Fruit fly (Drosophila melanogaster) whole organism, embryonic: ENCODE results near the gene inc.

Source experiments
- Atf3 ChIP-seq: fragments of 200-800 bp; sonication (Bioruptor generic); optimal IDR thresholded peaks from 3 replicates; lab custom pipeline; 2016; ENCODE audit warnings: missing biosample characterization, missing genetic modification characterization
- Blimp-1 ChIP-seq: fragments of 200-800 bp; sonication (Bioruptor generic); optimal IDR thresholded peaks from 3 replicates; lab custom pipeline; 2018; ENCODE audit warnings: missing biosample characterization, missing genetic modification characterization, mild to moderate bottlenecking, moderate library complexity, missing genetic modification reagents
- C15 ChIP-seq: fragments of 200-800 bp; sonication (Bioruptor generic); IDR thresholded peaks from 3 replicates; pipeline ENCODE4 v1.3.6; 2022; ENCODE audit warnings: missing biosample characterization, missing genetic modification characterization
- CG10274 ChIP-seq: fragments of 200-800 bp; sonication (Bioruptor generic); optimal IDR thresholded peaks from 3 replicates; lab custom pipeline; 2017; ENCODE audit warnings: missing biosample characterization, mild to moderate bottlenecking, missing genetic modification characterization
- CG10654 ChIP-seq: fragments of 200-800 bp; sonication (Bioruptor generic); optimal IDR thresholded peaks from 2 replicates; lab custom pipeline; 2016; ENCODE audit warnings: missing biosample characterization, missing genetic modification characterization
- CG11456 ChIP-seq: fragments of 200-800 bp; sonication (Bioruptor generic); IDR thresholded peaks from 3 replicates; pipeline ENCODE4 v1.3.6; 2022; ENCODE audit warnings: missing biosample characterization, missing genetic modification characterization
- CG13894 ChIP-seq: fragments of 200-800 bp; sonication (Bioruptor generic); optimal IDR thresholded peaks from 3 replicates; lab custom pipeline; 2018; ENCODE audit warnings: missing biosample characterization, mild to moderate bottlenecking, missing genetic modification characterization, moderate library complexity
- CG14050 ChIP-seq: fragments of 200-800 bp; sonication (Bioruptor generic); IDR thresholded peaks from 3 replicates; pipeline ENCODE4 v1.3.6; 2022; ENCODE audit warnings: missing biosample characterization, missing genetic modification characterization
- CG15269 ChIP-seq: fragments of 200-800 bp; sonication (Bioruptor generic); optimal IDR thresholded peaks from 2 replicates; lab custom pipeline; 2018; ENCODE audit warnings: missing biosample characterization, mild to moderate bottlenecking, missing genetic modification characterization, moderate library complexity
- CG16863 ChIP-seq: fragments of 200-800 bp; sonication (Bioruptor generic); optimal IDR thresholded peaks from 3 replicates; lab custom pipeline; 2016; ENCODE audit warnings: missing biosample characterization, missing genetic modification characterization
- CG17361 ChIP-seq: fragments of 200-800 bp; sonication (Bioruptor generic); IDR thresholded peaks from 3 replicates; pipeline ENCODE4 v1.3.6; 2022; ENCODE audit warnings: missing biosample characterization, missing genetic modification characterization
- CG17568 ChIP-seq: fragments of 200-800 bp; sonication (Bioruptor generic); optimal IDR thresholded peaks from 2 replicates; lab custom pipeline; 2018; ENCODE audit warnings: missing biosample characterization, mild to moderate bottlenecking, missing genetic modification characterization, moderate library complexity
- CG2120 ChIP-seq: fragments of 200-800 bp; sonication (Bioruptor generic); optimal IDR thresholded peaks from 3 replicates; lab custom pipeline; 2016; ENCODE audit warnings: missing biosample characterization, missing genetic modification characterization
- CG2199 ChIP-seq: fragments of 200-800 bp; sonication (Bioruptor generic); IDR thresholded peaks from 3 replicates; pipeline ENCODE4 v1.3.6; 2022; ENCODE audit warnings: missing biosample characterization, missing genetic modification characterization
- CG3065 ChIP-seq: fragments of 200-800 bp; sonication (Bioruptor generic); optimal IDR thresholded peaks from 2 replicates; lab custom pipeline; 2016; ENCODE audit warnings: missing biosample characterization, missing genetic modification characterization
- CG33557 ChIP-seq: fragments of 200-800 bp; sonication (Bioruptor generic); optimal IDR thresholded peaks from 2 replicates; lab custom pipeline; 2019; ENCODE audit warnings: missing biosample characterization, mild to moderate bottlenecking, missing genetic modification characterization, moderate library complexity
- CG6791 ChIP-seq: fragments of 200-800 bp; sonication (Bioruptor generic); IDR thresholded peaks from 3 replicates; pipeline ENCODE4 v1.3.6; 2022; ENCODE audit warnings: missing biosample characterization, missing genetic modification characterization; ENCODE audit not compliant: partially characterized antibody
- CG8281 ChIP-seq: fragments of 200-800 bp; sonication (Bioruptor generic); optimal IDR thresholded peaks from 2 replicates; lab custom pipeline; 2018; ENCODE audit warnings: missing biosample characterization, mild to moderate bottlenecking, missing genetic modification characterization, moderate library complexity
- CG8290 ChIP-seq, 3 experiments: fragments of 200-800 bp; sonication (Bioruptor generic); optimal IDR thresholded peaks; 2 replicates each; lab custom pipeline; 2016 to 2019; ENCODE audit warnings: missing biosample characterization in 3 of 3, missing genetic modification characterization in 3 of 3, mild to moderate bottlenecking in 2 of 3, moderate library complexity in 1 of 3
- CG9876 ChIP-seq: fragments of 200-800 bp; sonication (Bioruptor generic); optimal IDR thresholded peaks from 2 replicates; lab custom pipeline; 2016; ENCODE audit warnings: missing biosample characterization, missing genetic modification characterization
- CTCF ChIP-seq: fragments of 200-800 bp; sonication (Bioruptor generic); optimal IDR thresholded peaks from 2 replicates; lab custom pipeline; 2017; ENCODE audit warnings: missing biosample characterization, mild to moderate bottlenecking, missing genetic modification characterization, moderate library complexity
- Camta ChIP-seq: fragments of 200-800 bp; sonication (Bioruptor generic); optimal IDR thresholded peaks from 2 replicates; lab custom pipeline; 2016; ENCODE audit warnings: missing biosample characterization, missing genetic modification characterization
- CkIIα-i1 ChIP-seq: fragments of 200-800 bp; sonication (Bioruptor generic); IDR thresholded peaks from 2 replicates; pipeline ENCODE4 v1.3.6; 2022; ENCODE audit warnings: missing biosample characterization, missing genetic modification characterization
- Dad ChIP-seq: fragments of 200-800 bp; sonication (Bioruptor generic); optimal IDR thresholded peaks from 3 replicates; lab custom pipeline; 2016; ENCODE audit warnings: missing biosample characterization, missing genetic modification characterization
- Dbx ChIP-seq: fragments of 200-800 bp; sonication (Bioruptor generic); IDR thresholded peaks from 3 replicates; pipeline ENCODE4 v1.3.6; 2022; ENCODE audit warnings: missing biosample characterization, missing genetic modification characterization
- Deaf1 ChIP-seq: fragments of 200-800 bp; optimal IDR thresholded peaks from 3 replicates; lab custom pipeline; 2019; ENCODE audit warnings: missing biosample characterization, mild to moderate bottlenecking, missing genetic modification characterization, moderate library complexity
- Dip3 ChIP-seq: fragments of 200-800 bp; sonication (Bioruptor generic); optimal IDR thresholded peaks from 3 replicates; lab custom pipeline; 2016; ENCODE audit warnings: missing biosample characterization, missing genetic modification characterization
- Ets65A ChIP-seq: fragments of 200-800 bp; sonication (Bioruptor generic); peaks from one replicate; lab custom pipeline; 2016; ENCODE audit warnings: missing biosample characterization, missing genetic modification characterization
- Ets97D ChIP-seq: fragments of 200-800 bp; sonication (Bioruptor generic); optimal IDR thresholded peaks from 3 replicates; lab custom pipeline; 2016; ENCODE audit warnings: missing biosample characterization, missing genetic modification characterization
- Fer3 ChIP-seq: fragments of 200-800 bp; sonication (Bioruptor generic); optimal IDR thresholded peaks from 2 replicates; lab custom pipeline; 2018; ENCODE audit warnings: missing biosample characterization, mild to moderate bottlenecking, missing genetic modification characterization, moderate library complexity
- H2.0 ChIP-seq: fragments of 200-800 bp; sonication (Bioruptor generic); IDR thresholded peaks from 2 replicates; pipeline ENCODE4 v1.3.6; 2022; ENCODE audit warnings: missing biosample characterization, missing genetic modification characterization
- Mad ChIP-seq: fragments of 200-800 bp; sonication (Bioruptor generic); optimal IDR thresholded peaks from 2 replicates; lab custom pipeline; 2016; ENCODE audit warnings: missing biosample characterization, missing genetic modification characterization
- Ptx1 ChIP-seq: fragments of 200-800 bp; sonication (Bioruptor generic); IDR thresholded peaks from 2 replicates; pipeline ENCODE4 v1.3.6; 2022; ENCODE audit warnings: missing biosample characterization, missing genetic modification characterization
- Rfx ChIP-seq: fragments of 200-800 bp; sonication (Bioruptor generic); IDR thresholded peaks from 2 replicates; pipeline ENCODE4 v1.3.6; 2022; ENCODE audit warnings: missing biosample characterization, missing genetic modification characterization
- al ChIP-seq: fragments of 200-800 bp; sonication (Bioruptor generic); IDR thresholded peaks from 2 replicates; pipeline ENCODE4 v1.3.6; 2022; ENCODE audit warnings: missing biosample characterization, missing genetic modification characterization
- chm ChIP-seq: fragments of 200-800 bp; sonication (Bioruptor generic); IDR thresholded peaks from 2 replicates; pipeline ENCODE4 v1.3.6; 2022; ENCODE audit warnings: missing biosample characterization, missing genetic modification characterization
- cwo ChIP-seq: fragments of 200-800 bp; sonication (Bioruptor generic); optimal IDR thresholded peaks from 3 replicates; lab custom pipeline; 2017; ENCODE audit warnings: missing biosample characterization, missing genetic modification characterization, mild to moderate bottlenecking, moderate library complexity, missing genetic modification reagents
- dm ChIP-seq: fragments of 200-800 bp; sonication (Bioruptor generic); optimal IDR thresholded peaks from 3 replicates; lab custom pipeline; 2016; ENCODE audit warnings: missing biosample characterization, missing genetic modification characterization
- gt ChIP-seq: fragments of 200-800 bp; sonication (Bioruptor generic); IDR thresholded peaks from 2 replicates; pipeline ENCODE4 v1.3.6; 2022; ENCODE audit warnings: missing biosample characterization, missing genetic modification characterization
- ind ChIP-seq: fragments of 200-800 bp; sonication (Bioruptor generic); optimal IDR thresholded peaks from 3 replicates; lab custom pipeline; 2016; ENCODE audit warnings: missing biosample characterization, missing genetic modification characterization
- insv ChIP-seq, 2 experiments: fragments of 200-800 bp; sonication (Bioruptor generic); optimal IDR thresholded peaks; 3 replicates each; lab custom pipeline; 2016 to 2018; ENCODE audit warnings: missing biosample characterization in 2 of 2, missing genetic modification characterization in 2 of 2
- kah ChIP-seq: fragments of 200-800 bp; sonication (Bioruptor generic); optimal IDR thresholded peaks from 2 replicates; lab custom pipeline; 2018; ENCODE audit warnings: missing biosample characterization, mild to moderate bottlenecking, missing genetic modification characterization
- kni ChIP-seq: fragments of 200-800 bp; sonication (Bioruptor generic); optimal IDR thresholded peaks from 3 replicates; lab custom pipeline; 2017; ENCODE audit warnings: mild to moderate bottlenecking, missing biosample characterization, missing genetic modification reagents, missing genetic modification characterization
- lbe ChIP-seq: fragments of 200-800 bp; sonication (Bioruptor generic); optimal IDR thresholded peaks from 2 replicates; lab custom pipeline; 2016; ENCODE audit warnings: missing biosample characterization, mild to moderate bottlenecking, missing genetic modification characterization
- maf-S ChIP-seq: fragments of 200-800 bp; sonication (Bioruptor generic); optimal IDR thresholded peaks from 2 replicates; lab custom pipeline; 2016; ENCODE audit warnings: missing biosample characterization, missing genetic modification characterization
- otp ChIP-seq: fragments of 200-800 bp; sonication (Bioruptor generic); IDR thresholded peaks from 3 replicates; pipeline ENCODE4, ENCODE4 v1.3.6; 2022; ENCODE audit warnings: missing biosample characterization, missing genetic modification characterization
- schlank ChIP-seq: fragments of 200-800 bp; sonication (Bioruptor generic); optimal IDR thresholded peaks from 2 replicates; lab custom pipeline; 2018; ENCODE audit warnings: missing biosample characterization, mild to moderate bottlenecking, missing genetic modification characterization
- sd ChIP-seq: fragments of 200-800 bp; sonication (Bioruptor generic); optimal IDR thresholded peaks from 3 replicates; lab custom pipeline; 2018; ENCODE audit warnings: missing biosample characterization, mild to moderate bottlenecking, missing genetic modification characterization, moderate library complexity
- tll ChIP-seq, 2 experiments: fragments of 200-800 bp in 1 of 2; fragments of >200 bp in 1 of 2; sonication (Bioruptor generic) in 1 of 2; optimal IDR thresholded peaks; 2 replicates each; lab custom pipeline; 2017 to 2019; ENCODE audit warnings: missing biosample characterization in 2 of 2, missing genetic modification characterization in 2 of 2, mild to moderate bottlenecking in 1 of 2, moderate library complexity in 1 of 2
- tx ChIP-seq: fragments of 200-800 bp; sonication (Bioruptor generic); optimal IDR thresholded peaks from 2 replicates; lab custom pipeline; 2016; ENCODE audit warnings: missing biosample characterization, missing genetic modification characterization
- wek ChIP-seq: fragments of 200-800 bp; sonication (Bioruptor generic); optimal IDR thresholded peaks from 3 replicates; lab custom pipeline; 2018; ENCODE audit warnings: missing biosample characterization, mild to moderate bottlenecking, missing genetic modification characterization, moderate library complexity

Gene inc

DNA sequence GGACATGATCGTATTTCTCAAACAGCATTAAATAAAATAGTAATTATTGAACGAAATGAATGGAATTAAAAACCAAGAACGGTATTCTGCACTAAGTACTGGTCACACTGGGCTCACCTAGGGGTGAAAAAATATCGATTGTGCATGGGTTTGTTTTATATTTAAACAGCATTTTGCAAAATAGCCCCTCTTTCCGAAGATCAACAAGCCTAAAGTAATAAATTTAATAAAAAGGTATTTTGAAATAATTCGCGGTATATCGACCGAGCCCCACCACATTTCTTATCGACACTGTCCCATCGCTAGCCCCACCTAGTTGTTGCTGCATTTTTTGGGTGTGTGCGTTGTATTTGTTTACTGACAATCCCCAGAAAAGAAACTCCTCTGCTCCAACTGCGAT lies 12.7 kb upstream of the inc start, which contains the start of gene pck (continued):
- TF ChIP-seq CG9876 (GFP tag; lab: Kevin White, UChicago) (no peak), Ets65A (GFP tag; lab: Kevin White, UChicago) (no peak), Dbx (GFP tag; lab: Robert Waterston, UW) (peak; percentile 59; the same call in 2 of the 3 replicates), kni (GFP tag; lab: Kevin White, UChicago) (no peak), gt (no peak), CG13894 (tag; lab: Kevin White, UChicago) (peak; percentile 12), schlank (tag; lab: Kevin White, UChicago) (no peak), C15 (no peak), CG17361 (GFP tag; lab: Robert Waterston, UW) (peak; percentile 48; the same call in 1 of the 3 replicates), lbe (peak; percentile 55), Atf3 (GFP tag; lab: Kevin White, UChicago) (peak; percentile 55), H2.0 (GFP tag; lab: Robert Waterston, UW) (peak; percentile 69; the same call in 1 of the 2 replicates), Rfx (GFP tag; lab: Robert Waterston, UW) (peak; percentile 73), CG8281 (tag; lab: Kevin White, UChicago) (no peak), CG8290 (GFP tag; optimal IDR thresholded peaks at IDR 0.05; lab: Kevin White, UChicago) (peak; percentile 55), CG8290 (tag; optimal IDR thresholded peaks at IDR 0.05; lab: Kevin White, UChicago) (peak in 1 of 2 experiments; percentile 57), CTCF (peak; percentile 26), Dip3 (GFP tag; lab: Kevin White, UChicago) (peak; percentile 63), Blimp-1 (no peak), CG6791 (peak; percentile 53; the same call in 1 of the 3 replicates), Camta (GFP tag; lab: Kevin White, UChicago) (peak; percentile 69), Ptx1 (GFP tag; lab: Robert Waterston, UW) (peak; percentile 72), tx (GFP tag; lab: Kevin White, UChicago) (peak; percentile 32), CkIIα-i1 (GFP tag; lab: Robert Waterston, UW) (no peak), CG33557 (GFP tag; lab: Kevin White, UChicago) (peak; percentile 42), CG16863 (GFP tag; lab: Kevin White, UChicago) (peak; percentile 69), kah (GFP tag; lab: Kevin White, UChicago) (no peak), maf-S (peak; percentile 72), CG14050 (GFP tag; lab: Robert Waterston, UW) (no peak; the same call in 2 of the 3 replicates), otp (no peak), al (GFP tag; lab: Robert Waterston, UW) (peak; percentile 60), CG11456 (GFP tag; lab: Robert Waterston, UW) (no peak), CG15269 (tag; lab: Kevin White, UChicago) (peak; percentile 35), CG10654 (GFP tag; lab: Kevin White, UChicago) (peak; percentile 38), wek (GFP tag; lab: Kevin White, UChicago) (peak; percentile 18), CG3065 (GFP tag; lab: Kevin White, UChicago) (no peak), insv (GFP tag; optimal IDR thresholded peaks at IDR 0.05; lab: Kevin White, UChicago) (no peak), dm (peak; percentile 71), CG17568 (GFP tag; lab: Kevin White, UChicago) (no peak), Fer3 (tag; lab: Kevin White, UChicago) (peak; percentile 40), Dad (GFP tag; lab: Kevin White, UChicago) (peak; percentile 62), ind (peak; percentile 74), CG10274 (GFP tag; lab: Kevin White, UChicago) (no peak), cwo (GFP tag; lab: Kevin White, UChicago) (peak; percentile 39), CG2120 (GFP tag; lab: Kevin White, UChicago) (peak; percentile 82), CG2199 (GFP tag; lab: Robert Waterston, UW) (peak; percentile 47; the same call in 1 of the 3 replicates), tll (GFP tag; optimal IDR thresholded peaks at IDR 0.05; lab: Kevin White, UChicago) (no peak), Ets97D (peak; percentile 45), Deaf1 (tag; lab: Kevin White, UChicago) (peak; percentile 18), sd (peak; percentile 56), chm (peak; percentile 60; the same call in 1 of the 2 replicates), Mad (peak; percentile 38)
